Fruit fly (Drosophila melanogaster): ENCODE results near the gene CG34030.

DNA sequence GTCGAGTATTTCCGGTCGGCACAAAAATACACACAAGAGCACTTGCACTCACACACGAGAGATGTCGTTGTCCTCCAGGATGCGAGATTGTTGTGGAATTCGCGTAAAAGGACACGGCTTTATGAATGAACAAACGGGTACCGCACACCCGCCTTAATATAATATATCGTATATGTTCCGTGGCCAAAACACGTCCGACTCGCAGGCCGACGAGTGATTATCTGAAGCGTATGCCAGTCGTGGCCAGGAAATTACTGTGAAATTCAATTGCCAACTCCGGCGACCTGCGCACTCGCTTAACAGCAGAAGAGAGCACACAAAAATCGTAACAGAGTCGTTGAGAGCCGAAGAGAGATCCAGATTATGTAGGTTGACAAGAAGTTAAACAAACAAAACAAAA lies 2.2 kb upstream of the CG34030 start, which contains the start of gene CG8641:
- no peak for TF ChIP-seq CG8478 (optimal IDR thresholded peaks at IDR 0.05)
- no peak for TF ChIP-seq CTCF (optimal IDR thresholded peaks at IDR 0.05)

All from S2 (cell line).